Worm (Caenorhabditis elegans): Measurements from ENCODE around the gene atp-4.

ce11 chrV:6442037-6442436 lies 15.1 kb upstream of the atp-4 start, which contains the start of gene T05H4.3:
- TF ChIP-seq sea-1 (GFP tag; conservative IDR thresholded peaks at IDR 0.05), result no peak
- no peak for TF ChIP-seq ama-1 (optimal IDR thresholded peaks at IDR 0.05)
- TF ChIP-seq hmbx-1 (tag; optimal IDR thresholded peaks at IDR 0.05), result no peak
- no peak for TF ChIP-seq ets-7 (tag; optimal IDR thresholded peaks at IDR 0.05)
- no peak for TF ChIP-seq aly-1 (tag; optimal IDR thresholded peaks at IDR 0.05)
- TF ChIP-seq flt-1 (GFP tag; IDR thresholded peaks at IDR 0.05), result no peak
- no peak for TF ChIP-seq tbx-37 (GFP tag; conservative IDR thresholded peaks at IDR 0.05)
- TF ChIP-seq pes-1 (GFP tag; IDR thresholded peaks at IDR 0.05), result no peak

Measured in whole organism, early embryonic.